Fruit fly (Drosophila melanogaster) whole organism, embryonic: Measurements from ENCODE around the gene Ing3.

ENCODE experiments used
- Asciz ChIP-seq: fragments of 200-800 bp; sonication (Bioruptor generic); optimal IDR thresholded peaks from 2 replicates; lab custom pipeline; 2017; ENCODE audit warnings: missing biosample characterization, mild to moderate bottlenecking, missing genetic modification characterization, missing genetic modification reagents
- CG10654 ChIP-seq: fragments of 200-800 bp; sonication (Bioruptor generic); optimal IDR thresholded peaks from 2 replicates; lab custom pipeline; 2016; ENCODE audit warnings: missing biosample characterization, missing genetic modification characterization
- CG11695 ChIP-seq: fragments of 200-800 bp; sonication (Bioruptor generic); IDR thresholded peaks from 3 replicates; pipeline ENCODE4 v1.3.6; 2022; ENCODE audit warnings: missing biosample characterization, missing genetic modification characterization
- CG11696 ChIP-seq: fragments of 200-800 bp; sonication (Bioruptor generic); IDR thresholded peaks from 2 replicates; pipeline ENCODE4 v1.3.6; 2022; ENCODE audit warnings: missing biosample characterization, missing genetic modification characterization
- CG14050 ChIP-seq: fragments of 200-800 bp; sonication (Bioruptor generic); IDR thresholded peaks from 3 replicates; pipeline ENCODE4 v1.3.6; 2022; ENCODE audit warnings: missing biosample characterization, missing genetic modification characterization
- CG14860 ChIP-seq: fragments of 200-800 bp; sonication (Bioruptor generic); IDR thresholded peaks from 3 replicates; pipeline ENCODE4 v1.3.6; 2022; ENCODE audit warnings: missing biosample characterization, missing genetic modification characterization; ENCODE audit not compliant: partially characterized antibody
- CG16779 ChIP-seq: fragments of 200-800 bp; sonication (Bioruptor generic); IDR thresholded peaks from 2 replicates; pipeline ENCODE4 v1.3.6; 2022; ENCODE audit warnings: missing biosample characterization, missing genetic modification characterization
- CG16815 ChIP-seq: fragments of 200-800 bp; sonication (Bioruptor generic); optimal IDR thresholded peaks from 3 replicates; lab custom pipeline; 2017; ENCODE audit warnings: missing biosample characterization, mild to moderate bottlenecking, missing genetic modification characterization
- CG1792 ChIP-seq: fragments of 200-800 bp; sonication (Bioruptor generic); optimal IDR thresholded peaks from 2 replicates; lab custom pipeline; 2016; ENCODE audit warnings: missing biosample characterization, missing genetic modification characterization
- CG1832 ChIP-seq: fragments of 200-800 bp; sonication (Bioruptor generic); optimal IDR thresholded peaks from 2 replicates; lab custom pipeline; 2017; ENCODE audit warnings: missing biosample characterization, mild to moderate bottlenecking, missing genetic modification characterization, inconsistent platforms
- CG18599 ChIP-seq: fragments of 200-800 bp; sonication (Bioruptor generic); optimal IDR thresholded peaks from 3 replicates; lab custom pipeline; 2017; ENCODE audit warnings: missing biosample characterization, missing genetic modification characterization, mild to moderate bottlenecking, moderate library complexity, missing genetic modification reagents
- CG2889 ChIP-seq: fragments of 200-800 bp; sonication (Bioruptor generic); IDR thresholded peaks from 3 replicates; pipeline ENCODE4 v1.3.6; 2022; ENCODE audit warnings: missing biosample characterization, missing genetic modification characterization
- CG31224 ChIP-seq: fragments of 200-800 bp; sonication (Bioruptor generic); IDR thresholded peaks from 2 replicates; pipeline ENCODE4 v1.3.6; 2022; ENCODE audit warnings: missing biosample characterization, missing genetic modification characterization
- CG34376 ChIP-seq: fragments of 200-800 bp; sonication (Bioruptor generic); optimal IDR thresholded peaks from 2 replicates; lab custom pipeline; 2018; ENCODE audit warnings: missing biosample characterization, mild to moderate bottlenecking, missing genetic modification characterization
- CG3838 ChIP-seq: fragments of 200-800 bp; sonication (Bioruptor generic); optimal IDR thresholded peaks from 3 replicates; lab custom pipeline; 2016; ENCODE audit warnings: missing biosample characterization, missing genetic modification characterization
- CG4730 ChIP-seq: fragments of 200-800 bp; sonication (Bioruptor generic); IDR thresholded peaks from 2 replicates; pipeline ENCODE4 v1.3.6; 2022; ENCODE audit warnings: missing biosample characterization, missing genetic modification characterization
- CG6854 ChIP-seq: fragments of 200-800 bp; sonication (Bioruptor generic); optimal IDR thresholded peaks from 3 replicates; lab custom pipeline; 2017; ENCODE audit warnings: missing biosample characterization, mild to moderate bottlenecking, missing genetic modification characterization
- CG7963 ChIP-seq: fragments of 200-800 bp; sonication (Bioruptor generic); IDR thresholded peaks from 3 replicates; pipeline ENCODE4 v1.3.6; 2022; ENCODE audit warnings: missing biosample characterization, missing genetic modification characterization; ENCODE audit not compliant: partially characterized antibody
- CG9797 ChIP-seq: fragments of 200-800 bp; sonication (Bioruptor generic); optimal IDR thresholded peaks from 3 replicates; lab custom pipeline; 2018; ENCODE audit warnings: missing biosample characterization, mild to moderate bottlenecking, missing genetic modification characterization
- Dref ChIP-seq: fragments of 200-800 bp; sonication (Bioruptor generic); IDR thresholded peaks from 2 replicates; pipeline ENCODE4 v1.3.6; 2022; ENCODE audit warnings: missing biosample characterization, missing genetic modification characterization
- E2f2 ChIP-seq: fragments of 200-800 bp; sonication (Bioruptor generic); IDR thresholded peaks from 2 replicates; pipeline ENCODE4 v1.3.6; 2022; ENCODE audit warnings: missing biosample characterization, missing genetic modification characterization
- Hey ChIP-seq: fragments of 200-800 bp; sonication (Bioruptor generic); optimal IDR thresholded peaks from 3 replicates; lab custom pipeline; 2018; ENCODE audit warnings: missing biosample characterization, mild to moderate bottlenecking, missing genetic modification characterization
- Hr51 ChIP-seq, 2 experiments: fragments of 200-800 bp; sonication (Bioruptor generic); optimal IDR thresholded peaks; 2 replicates in 1 of 2; 3 replicates in 1 of 2; lab custom pipeline; 2016 to 2018; ENCODE audit warnings: missing biosample characterization in 2 of 2, missing genetic modification characterization in 2 of 2, mild to moderate bottlenecking in 1 of 2, moderate library complexity in 1 of 2
- MESR4 ChIP-seq: fragments of 200-800 bp; sonication (Bioruptor generic); optimal IDR thresholded peaks from 2 replicates; lab custom pipeline; 2018; ENCODE audit warnings: missing biosample characterization, mild to moderate bottlenecking, missing genetic modification characterization, moderate library complexity
- Oli ChIP-seq: fragments of 200-800 bp; sonication (Bioruptor generic); optimal IDR thresholded peaks from 2 replicates; lab custom pipeline; 2018; ENCODE audit warnings: missing biosample characterization, mild to moderate bottlenecking, missing genetic modification characterization, moderate library complexity
- Stat92E ChIP-seq, 3 experiments: fragments of >200 bp in 2 of 3; fragments of 200-800 bp in 1 of 3; sonication (Bioruptor generic) in 1 of 3; optimal IDR thresholded peaks; 2 replicates each; lab custom pipeline; 2017 to 2019; ENCODE audit warnings: missing biosample characterization in 3 of 3, missing genetic modification characterization in 3 of 3, mild to moderate bottlenecking in 1 of 3, moderate library complexity in 1 of 3
- Tbp ChIP-seq: fragments of >200 bp; optimal IDR thresholded peaks from 2 replicates; lab custom pipeline; 2018; ENCODE audit warnings: missing biosample characterization, missing genetic modification characterization
- Usf ChIP-seq: fragments of 200-800 bp; sonication (Bioruptor generic); optimal IDR thresholded peaks from 2 replicates; lab custom pipeline; 2017; ENCODE audit warnings: missing genotype, missing biosample characterization, missing genetic modification characterization
- Vsx1 ChIP-seq: fragments of 200-800 bp; sonication (Bioruptor generic); optimal IDR thresholded peaks from 2 replicates; lab custom pipeline; 2017; ENCODE audit warnings: missing biosample characterization, mild to moderate bottlenecking, missing genetic modification characterization, missing genetic modification reagents
- ara ChIP-seq: fragments of 200-800 bp; sonication (Bioruptor generic); IDR thresholded peaks from 2 replicates; pipeline ENCODE4 v1.3.6; 2022; ENCODE audit warnings: missing biosample characterization, missing genetic modification characterization
- ase ChIP-seq: fragments of 200-800 bp; sonication (Bioruptor generic); IDR thresholded peaks from 3 replicates; pipeline ENCODE4 v1.3.6; 2022; ENCODE audit warnings: missing biosample characterization, missing genetic modification characterization
- chm ChIP-seq: fragments of 200-800 bp; sonication (Bioruptor generic); IDR thresholded peaks from 2 replicates; pipeline ENCODE4 v1.3.6; 2022; ENCODE audit warnings: missing biosample characterization, missing genetic modification characterization
- dimm ChIP-seq: fragments of 200-800 bp; sonication (Bioruptor generic); IDR thresholded peaks from 2 replicates; pipeline ENCODE4 v1.3.6; 2022; ENCODE audit warnings: missing biosample characterization, missing genetic modification characterization
- dpn ChIP-seq, 2 experiments: fragments of 200-800 bp; sonication (Bioruptor generic); optimal IDR thresholded peaks; 3 replicates each; lab custom pipeline; 2016; ENCODE audit warnings: missing biosample characterization in 2 of 2, missing genetic modification characterization in 2 of 2
- fd64A ChIP-seq: fragments of 200-800 bp; sonication (Bioruptor generic); optimal IDR thresholded peaks from 3 replicates; lab custom pipeline; 2018; ENCODE audit warnings: missing biosample characterization, mild to moderate bottlenecking, missing genetic modification characterization
- fd96Cb ChIP-seq: fragments of 200-800 bp; sonication (Bioruptor generic); optimal IDR thresholded peaks from 2 replicates; lab custom pipeline; 2018; ENCODE audit warnings: missing biosample characterization, mild to moderate bottlenecking, missing genetic modification characterization, moderate library complexity
- gce ChIP-seq: fragments of 200-800 bp; sonication (Bioruptor generic); IDR thresholded peaks from 3 replicates; pipeline ENCODE4 v1.3.6; 2022; ENCODE audit warnings: missing biosample characterization, missing genetic modification characterization
- lmd ChIP-seq: fragments of 200-800 bp; sonication (Bioruptor generic); IDR thresholded peaks from 2 replicates; pipeline ENCODE4 v1.3.6; 2022; ENCODE audit warnings: missing biosample characterization, missing genetic modification characterization
- mam ChIP-seq: fragments of 200-800 bp; sonication (Bioruptor generic); optimal IDR thresholded peaks from 3 replicates; lab custom pipeline; 2016; ENCODE audit warnings: missing biosample characterization, missing genetic modification characterization
- nerfin-1 ChIP-seq: fragments of 200-800 bp; sonication (Bioruptor generic); optimal IDR thresholded peaks from 3 replicates; lab custom pipeline; 2019; ENCODE audit warnings: missing biosample characterization, mild to moderate bottlenecking, missing genetic modification characterization, moderate library complexity
- onecut ChIP-seq: fragments of 200-800 bp; sonication (Bioruptor generic); IDR thresholded peaks from 2 replicates; pipeline ENCODE4 v1.3.6; 2022; ENCODE audit warnings: missing biosample characterization, missing genetic modification characterization
- p53 ChIP-seq: fragments of 200-800 bp; sonication (Bioruptor generic); optimal IDR thresholded peaks from 2 replicates; lab custom pipeline; 2016; ENCODE audit warnings: missing biosample characterization, missing genetic modification characterization
- repo ChIP-seq: fragments of 200-800 bp; sonication (Bioruptor generic); optimal IDR thresholded peaks from 2 replicates; lab custom pipeline; 2016; ENCODE audit warnings: missing biosample characterization, missing genetic modification characterization
- row ChIP-seq: fragments of 200-800 bp; sonication (Bioruptor generic); IDR thresholded peaks from 3 replicates; pipeline ENCODE4 v1.3.6; 2022; ENCODE audit warnings: missing biosample characterization, missing genetic modification characterization
- seq ChIP-seq: fragments of 200-800 bp; sonication (Bioruptor generic); IDR thresholded peaks from 2 replicates; pipeline ENCODE4 v1.3.6; 2022; ENCODE audit warnings: missing biosample characterization, missing genetic modification characterization
- slp2 ChIP-seq: fragments of 200-800 bp; sonication (Bioruptor generic); optimal IDR thresholded peaks from 2 replicates; lab custom pipeline; 2016; ENCODE audit warnings: missing biosample characterization, missing genetic modification characterization
- zfh1 ChIP-seq: fragments of 200-800 bp; sonication (Bioruptor generic); IDR thresholded peaks from 3 replicates; pipeline ENCODE4 v1.3.6; 2022; ENCODE audit warnings: missing biosample characterization, missing genetic modification characterization

Ing3 gene

dm6 chrX:18646855-18647699 is 5.8 kb downstream of the Ing3 start, which contains the start of gene Rip11 (continued):
- TF ChIP-seq CG18599 (no peak), Asciz (GFP tag; lab: Kevin White, UChicago) (no peak), CG16779 (GFP tag; lab: Robert Waterston, UW) (no peak), CG1792 (GFP tag; lab: Kevin White, UChicago) (no peak), row (peak; percentile 34), MESR4 (GFP tag; lab: Kevin White, UChicago) (peak; percentile 67), Hr51 (GFP tag; optimal IDR thresholded peaks at IDR 0.05; lab: Kevin White, UChicago) (peak in 1 of 2 experiments; percentile 26), E2f2 (peak; percentile 21; the same call in 1 of the 2 replicates), chm (peak; percentile 32)

DNA sequence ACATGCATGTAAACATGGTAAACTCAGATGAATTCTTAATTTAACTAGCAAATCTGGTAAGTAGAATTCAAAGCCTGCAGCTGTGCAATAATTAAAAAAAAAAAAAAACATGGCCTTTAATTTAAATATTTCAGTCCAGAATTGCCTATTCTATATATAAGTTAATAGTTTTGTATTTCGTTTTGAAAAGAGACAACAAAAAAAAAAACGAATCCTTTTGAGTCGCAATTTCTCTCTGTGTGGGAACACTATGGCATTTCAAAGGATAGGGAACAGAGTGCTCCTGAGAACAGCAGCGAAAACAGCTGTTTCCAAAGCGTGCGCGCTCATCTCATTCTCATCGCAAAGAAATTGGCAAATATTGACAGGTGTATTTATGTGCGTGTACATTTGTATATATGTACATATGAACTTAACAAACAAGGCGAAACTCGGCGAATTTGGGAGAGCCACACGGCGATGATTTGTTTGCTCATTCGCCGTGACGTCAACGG is 7.1 kb downstream of the Ing3 start:
- TF ChIP-seq zfh1, result peak; percentile 55; the same call in 1 of the 3 replicates
- TF ChIP-seq CG10654 (GFP tag; lab: Kevin White, UChicago), result peak; percentile 12
- 0 out of 2 replicates have a peak, but pooled peaks have one; percentile 14 for TF ChIP-seq onecut (GFP tag; lab: Robert Waterston, UW)
- peak; percentile 49 for TF ChIP-seq Hey (tag; lab: Kevin White, UChicago)
- peak; percentile 61 for TF ChIP-seq Asciz (GFP tag; lab: Kevin White, UChicago)
- no peak for TF ChIP-seq Stat92E (GFP tag; optimal IDR thresholded peaks at IDR 0.05; lab: Kevin White, UChicago)
- no peak for TF ChIP-seq CG1832 (GFP tag; lab: Kevin White, UChicago)
- TF ChIP-seq repo (GFP tag; lab: Kevin White, UChicago), result no peak
- TF ChIP-seq CG16815, result peak; percentile 37
- peak; percentile 51; the same call in 1 of the 2 replicates for TF ChIP-seq ara (GFP tag; lab: Robert Waterston, UW)
- TF ChIP-seq CG7963 (GFP tag; lab: Robert Waterston, UW), result no peak
- no peak for TF ChIP-seq p53 (GFP tag; lab: Kevin White, UChicago)
- TF ChIP-seq Dref, result no peak
- peak; percentile 66 for TF ChIP-seq lmd
- no peak for TF ChIP-seq Tbp (GFP tag; lab: Kevin White, UChicago)
- no peak for TF ChIP-seq CG6854
- no peak for TF ChIP-seq CG31224 (GFP tag; lab: Robert Waterston, UW)
- TF ChIP-seq Oli, result peak; percentile 68
- TF ChIP-seq CG34376, result peak; percentile 55
- TF ChIP-seq slp2 (GFP tag; lab: Kevin White, UChicago), result peak; percentile 40
- TF ChIP-seq fd96Cb (tag; lab: Kevin White, UChicago), result peak; percentile 65
- TF ChIP-seq CG9797 (GFP tag; lab: Kevin White, UChicago), result no peak
- peak; percentile 35 for TF ChIP-seq CG14050 (GFP tag; lab: Robert Waterston, UW)
- peak; percentile 30 for TF ChIP-seq fd64A (GFP tag; lab: Kevin White, UChicago)
- TF ChIP-seq gce (GFP tag; lab: Robert Waterston, UW), result no peak
- peak; percentile 40 for TF ChIP-seq nerfin-1 (tag; lab: Kevin White, UChicago)
- TF ChIP-seq seq (GFP tag; lab: Robert Waterston, UW), result peak; percentile 54
- TF ChIP-seq Usf (GFP tag; lab: Kevin White, UChicago), result no peak
- peak; percentile 35 for TF ChIP-seq CG3838 (GFP tag; lab: Kevin White, UChicago)
- TF ChIP-seq CG14860 (GFP tag; lab: Robert Waterston, UW), result no peak
- TF ChIP-seq CG11695, result peak; percentile 47; the same call in 1 of the 3 replicates
- peak; percentile 25 to 52 for TF ChIP-seq dpn (GFP tag; optimal IDR thresholded peaks at IDR 0.05; lab: Kevin White, UChicago)
- peak; percentile 19 for TF ChIP-seq Vsx1 (GFP tag; lab: Kevin White, UChicago)
- 0 out of 3 replicates have a peak, but pooled peaks have one; percentile 5 for TF ChIP-seq CG2889
- no peak for TF ChIP-seq CG11696 (GFP tag; lab: Robert Waterston, UW)
- TF ChIP-seq mam, result peak; percentile 49
- peak; percentile 37; the same call in 1 of the 2 replicates for TF ChIP-seq CG4730 (GFP tag; lab: Robert Waterston, UW)
- TF ChIP-seq dimm (GFP tag; lab: Robert Waterston, UW), result 0 out of 2 replicates have a peak, but pooled peaks have one; percentile 25
- 0 out of 3 replicates have a peak, but pooled peaks have one; percentile 30 for TF ChIP-seq ase
